Worm (Caenorhabditis elegans) whole organism, L1 larva: ENCODE measurements around the gene oac-39.
A peak's percentile ranks its signal among the peaks of the same experiment; 100 is the strongest.

Experiments
- C16A3.4 ChIP-seq: fragments of 150-350 bp; optimal IDR thresholded peaks from 2 replicates; lab custom pipeline; 2014; ENCODE audit warnings: missing biosample characterization, missing genetic modification characterization
- ama-1 ChIP-seq: fragments of 150-350 bp; optimal IDR thresholded peaks from 2 replicates; lab custom pipeline; 2014
- ceh-63 ChIP-seq: fragments of 200-800 bp; sonication (Bioruptor generic); optimal IDR thresholded peaks from 2 replicates; lab custom pipeline; 2018; ENCODE audit warnings: mild to moderate bottlenecking, missing genetic modification characterization, missing compliant biosample characterization
- ceh-8 ChIP-seq: fragments of 200-800 bp; sonication (Bioruptor generic); optimal IDR thresholded peaks from 2 replicates; lab custom pipeline; 2018; ENCODE audit warnings: mild to moderate bottlenecking, missing genetic modification characterization, moderate library complexity, missing compliant biosample characterization
- ceh-88 ChIP-seq: fragments of 200-800 bp; sonication (Bioruptor generic); IDR thresholded peaks from 2 replicates; pipeline ENCODE4 v1.3.6; 2022; ENCODE audit warnings: missing genetic modification characterization, missing compliant biosample characterization
- dsc-1 ChIP-seq: sonication (generic microtip); optimal IDR thresholded peaks from 2 replicates; lab custom pipeline; 2016; ENCODE audit warnings: mild to moderate bottlenecking, missing genetic modification characterization, missing compliant biosample characterization
- efl-1 ChIP-seq, 4 experiments: fragments of 150-350 bp; optimal IDR thresholded peaks in 3 of 4; peaks in 1 of 4; 1 replicate in 1 of 4; 2 replicates in 3 of 4; lab custom pipeline; 2014; ENCODE audit warnings: missing biosample characterization in 2 of 4, missing genetic modification characterization in 2 of 4, missing genetic modification reagents in 2 of 4
- egl-13 ChIP-seq: sonication (generic microtip); optimal IDR thresholded peaks from 2 replicates; lab custom pipeline; 2016; ENCODE audit warnings: missing genotype, missing genetic modification reagents, missing genetic modification characterization, missing compliant biosample characterization
- egl-27 ChIP-seq, 2 experiments: fragments of 150-350 bp in 1 of 2; sonication (generic microtip); optimal IDR thresholded peaks; 3 replicates each; lab custom pipeline; 2017 to 2018; ENCODE audit warnings: missing biosample characterization in 2 of 2, missing genetic modification characterization in 2 of 2, missing genetic modification reagents in 2 of 2
- elt-2 ChIP-seq: sonication (generic microtip); optimal IDR thresholded peaks from 2 replicates; lab custom pipeline; 2016; ENCODE audit warnings: missing genetic modification characterization, mild to moderate bottlenecking, inconsistent platforms, missing compliant biosample characterization, missing genetic modification reagents
- elt-3 ChIP-seq, 6 experiments: fragments of 150-350 bp in 1 of 6; sonication (generic microtip); optimal IDR thresholded peaks; 2 replicates each; lab custom pipeline; 2017 to 2018; ENCODE audit warnings: missing biosample characterization in 6 of 6, missing genetic modification characterization in 6 of 6, inconsistent platforms in 1 of 6
- fkh-4 ChIP-seq: sonication (generic microtip); optimal IDR thresholded peaks from 2 replicates; lab custom pipeline; 2016; ENCODE audit warnings: missing compliant biosample characterization, missing genetic modification characterization, borderline replicate concordance
- fkh-8 ChIP-seq: sonication (generic microtip); optimal IDR thresholded peaks from 2 replicates; lab custom pipeline; 2016; ENCODE audit warnings: mild to moderate bottlenecking, missing genetic modification characterization, missing compliant biosample characterization
- hpl-2 ChIP-seq: fragments of 150-350 bp; optimal IDR thresholded peaks from 2 replicates; lab custom pipeline; 2014; ENCODE audit warnings: missing biosample characterization, missing genetic modification reagents, missing genetic modification characterization
- irx-1 ChIP-seq: sonication (generic microtip); optimal IDR thresholded peaks from 2 replicates; lab custom pipeline; 2016; ENCODE audit warnings: missing genetic modification characterization, missing compliant biosample characterization
- isw-1 ChIP-seq: fragments of 200-800 bp; sonication (Bioruptor generic); IDR thresholded peaks from 2 replicates; pipeline ENCODE4 v1.3.6; 2022; ENCODE audit warnings: missing genetic modification characterization, missing compliant biosample characterization
- jun-1 ChIP-seq: fragments of 150-350 bp; optimal IDR thresholded peaks from 2 replicates; lab custom pipeline; 2014; ENCODE audit warnings: missing biosample characterization, missing genetic modification reagents, missing genetic modification characterization
- lin-13 ChIP-seq: fragments of 150-350 bp; optimal IDR thresholded peaks from 2 replicates; lab custom pipeline; 2014; ENCODE audit warnings: missing biosample characterization, missing genetic modification reagents, missing genetic modification characterization
- lin-14 ChIP-seq: fragments of 200-800 bp; sonication (Bioruptor generic); optimal IDR thresholded peaks from 2 replicates; lab custom pipeline; 2018; ENCODE audit warnings: mild to moderate bottlenecking, missing genetic modification characterization, moderate library complexity, missing compliant biosample characterization
- lin-15B ChIP-seq: fragments of 150-350 bp; sonication (generic microtip); optimal IDR thresholded peaks from 3 replicates; lab custom pipeline; 2014; ENCODE audit warnings: missing biosample characterization, missing genetic modification characterization
- lsy-2 ChIP-seq, 2 experiments: fragments of 150-350 bp; optimal IDR thresholded peaks; 2 replicates each; lab custom pipeline; 2014; ENCODE audit warnings: missing biosample characterization in 2 of 2, missing genetic modification characterization in 2 of 2
- mdl-1 ChIP-seq, 2 experiments: fragments of 150-350 bp; optimal IDR thresholded peaks; 2 replicates each; lab custom pipeline; 2014 to 2017; ENCODE audit warnings: missing biosample characterization in 2 of 2, missing genetic modification characterization in 2 of 2, inconsistent platforms in 1 of 2
- mef-2 ChIP-seq: fragments of 150-350 bp; optimal IDR thresholded peaks from 2 replicates; lab custom pipeline; 2014; ENCODE audit warnings: missing biosample characterization, missing genetic modification characterization
- nhr-11 ChIP-seq: fragments of 150-350 bp; optimal IDR thresholded peaks from 2 replicates; lab custom pipeline; 2014; ENCODE audit warnings: missing biosample characterization, missing genetic modification characterization
- nhr-19 ChIP-seq: fragments of 200-800 bp; sonication (Bioruptor generic); conservative IDR thresholded peaks from 2 replicates; pipeline ENCODE4 v1.3.6; 2022; ENCODE audit warnings: missing genetic modification characterization, missing compliant biosample characterization
- nhr-47 ChIP-seq: sonication (generic microtip); optimal IDR thresholded peaks from 2 replicates; lab custom pipeline; 2016; ENCODE audit warnings: mild to moderate bottlenecking, missing genetic modification characterization, moderate library complexity, missing compliant biosample characterization
- nhr-71 ChIP-seq: sonication (generic microtip); optimal IDR thresholded peaks from 2 replicates; lab custom pipeline; 2016; ENCODE audit warnings: mild to moderate bottlenecking, missing genetic modification characterization, moderate library complexity, missing compliant biosample characterization
- nhr-77 ChIP-seq: fragments of 150-350 bp; optimal IDR thresholded peaks from 2 replicates; lab custom pipeline; 2014; ENCODE audit warnings: missing biosample characterization, missing genetic modification characterization
- nhr-84 ChIP-seq: sonication (generic microtip); optimal IDR thresholded peaks from 2 replicates; lab custom pipeline; 2017; ENCODE audit warnings: missing biosample characterization, missing genetic modification characterization
- nhr-85 ChIP-seq: sonication (generic microtip); peaks from one replicate; lab custom pipeline; 2016; ENCODE audit warnings: missing genetic modification characterization, inconsistent platforms, missing compliant biosample characterization
- pag-3 ChIP-seq: sonication (generic microtip); optimal IDR thresholded peaks from 2 replicates; lab custom pipeline; 2017; ENCODE audit warnings: missing genetic modification characterization, mild to moderate bottlenecking, missing compliant biosample characterization, antibody characterized with exemption, borderline replicate concordance; ENCODE audit not compliant: insufficient read depth
- rnt-1 ChIP-seq: sonication (generic microtip); optimal IDR thresholded peaks from 2 replicates; lab custom pipeline; 2016; ENCODE audit warnings: mild to moderate bottlenecking, missing genetic modification characterization, moderate library complexity, missing compliant biosample characterization
- snpc-4 ChIP-seq: fragments of 150-350 bp; optimal IDR thresholded peaks from 2 replicates; lab custom pipeline; 2014; ENCODE audit warnings: missing biosample characterization, missing genetic modification characterization
- snu-23 ChIP-seq: sonication (generic microtip); optimal IDR thresholded peaks from 2 replicates; lab custom pipeline; 2016; ENCODE audit warnings: missing genetic modification characterization, missing compliant biosample characterization
- sup-37 ChIP-seq: fragments of 200-800 bp; sonication (Bioruptor generic); optimal IDR thresholded peaks from 2 replicates; lab custom pipeline; 2018; ENCODE audit warnings: mild to moderate bottlenecking, missing genetic modification characterization, missing compliant biosample characterization
- tbx-2 ChIP-seq: sonication (generic microtip); optimal IDR thresholded peaks from 2 replicates; lab custom pipeline; 2016; ENCODE audit warnings: missing genetic modification characterization, missing compliant biosample characterization
- unc-130 ChIP-seq: fragments of 150-350 bp; optimal IDR thresholded peaks from 2 replicates; lab custom pipeline; 2017; ENCODE audit warnings: missing biosample characterization, missing genetic modification characterization, inconsistent platforms
- unc-30 ChIP-seq: sonication (generic microtip); optimal IDR thresholded peaks from 2 replicates; lab custom pipeline; 2017; ENCODE audit warnings: missing biosample characterization, missing genetic modification characterization
- unc-86 ChIP-seq: sonication (generic microtip); optimal IDR thresholded peaks from 2 replicates; lab custom pipeline; 2016; ENCODE audit warnings: missing genetic modification characterization, missing compliant biosample characterization
- unc-98 ChIP-seq: fragments of 200-800 bp; sonication (Bioruptor generic); IDR thresholded peaks from 2 replicates; pipeline ENCODE4 v1.3.6; 2022; ENCODE audit warnings: missing genetic modification characterization, missing compliant biosample characterization
- zag-1 ChIP-seq: fragments of 150-350 bp; optimal IDR thresholded peaks from 2 replicates; lab custom pipeline; 2014; ENCODE audit warnings: missing biosample characterization, missing genetic modification characterization

oac-39 gene

DNA sequence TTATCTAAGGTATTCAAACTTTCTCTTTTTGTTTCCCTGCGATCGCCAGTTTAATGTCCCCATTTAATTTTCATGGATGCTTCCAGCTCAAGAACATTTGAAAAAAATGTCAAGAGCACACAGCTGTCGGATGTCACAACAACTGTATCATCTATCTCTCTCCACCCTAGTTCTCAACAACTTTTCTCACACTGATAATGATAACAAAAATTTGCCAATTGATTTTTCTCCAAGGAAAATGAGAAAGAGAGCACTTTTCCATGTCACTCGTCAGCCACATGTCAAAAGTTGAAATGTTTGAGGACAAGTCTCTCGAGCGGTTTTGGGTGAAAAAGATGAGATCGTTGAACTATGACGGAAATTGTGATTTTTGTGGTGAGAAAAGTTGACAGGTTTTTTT, 29.6 kb upstream of the oac-39 start:
- TF ChIP-seq C16A3.4 (peak; percentile 17), lsy-2 (tag; optimal IDR thresholded peaks at IDR 0.05; lab: Kevin White, UChicago) (peak; percentile 39 to 62), pag-3 (tag; lab: Kevin White, UChicago) (peak; percentile 68), ceh-8 (GFP tag; lab: Kevin White, UChicago) (no peak), jun-1 (tag; lab: Kevin White, UChicago) (no peak), unc-130 (peak; percentile 37), rnt-1 (tag; lab: Kevin White, UChicago) (peak; percentile 63), lin-15B (tag; lab: Kevin White, UChicago) (no peak), nhr-19 (GFP tag; lab: Robert Waterston, UW) (0 out of 2 replicates have a peak, but pooled peaks have one; percentile 25), fkh-4 (no peak), dsc-1 (tag; lab: Kevin White, UChicago) (no peak), snu-23 (GFP tag; lab: Kevin White, UChicago) (peak; percentile 28), lin-14 (GFP tag; lab: Kevin White, UChicago) (peak; percentile 77), efl-1 (optimal IDR thresholded peaks at IDR 0.05; lab: Kevin White, UChicago) (peak in 1 of 2 experiments; percentile 23), efl-1 (GFP tag; optimal IDR thresholded peaks at IDR 0.05 in 1 of 2; lab: Kevin White, UChicago) (peak in 1 of 2 experiments; percentile 46), nhr-71 (tag; lab: Kevin White, UChicago) (peak; percentile 59)

DNA sequence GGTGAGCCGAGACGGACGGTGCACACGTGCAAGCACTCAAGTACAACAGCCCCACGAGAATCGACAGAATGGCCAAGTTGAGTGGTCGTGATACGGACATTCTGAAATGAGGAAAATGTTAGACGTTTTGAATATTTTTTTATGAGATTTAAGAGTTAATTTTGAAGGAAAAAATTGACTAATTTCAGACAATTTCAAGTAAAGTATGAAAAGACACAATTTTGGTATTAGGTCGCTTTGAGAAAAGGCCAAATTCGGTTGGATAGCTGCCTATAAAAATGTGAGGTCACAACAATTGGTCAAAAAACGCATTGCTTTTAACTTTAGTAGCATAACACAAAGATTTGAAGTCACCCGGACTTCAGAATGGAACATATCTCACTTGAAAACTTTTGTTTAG, 21.3 kb upstream of the oac-39 start, which contains the start of gene nlp-70:
TSS of gene nlp-70 (minus strand) at position 101 of the 400 bp plus-strand sequence.
- TF ChIP-seq elt-3 (tag; optimal IDR thresholded peaks at IDR 0.05; lab: Kevin White, UChicago) = no peak
- TF ChIP-seq unc-86 = no peak
- TF ChIP-seq nhr-84 (tag; lab: Kevin White, UChicago) = no peak
- no peak for TF ChIP-seq mdl-1 (tag; optimal IDR thresholded peaks at IDR 0.05; lab: Kevin White, UChicago)
- TF ChIP-seq mef-2 (tag; lab: Kevin White, UChicago) = no peak
- TF ChIP-seq irx-1 (tag; lab: Kevin White, UChicago) = no peak
- no peak for TF ChIP-seq nhr-85 (tag; lab: Kevin White, UChicago)
- TF ChIP-seq ama-1 = no peak
- TF ChIP-seq egl-27 (tag; optimal IDR thresholded peaks at IDR 0.05; lab: Kevin White, UChicago) = no peak
- no peak for TF ChIP-seq C16A3.4
- TF ChIP-seq egl-13 (tag; lab: Kevin White, UChicago) = no peak
- TF ChIP-seq fkh-4 = no peak
- no peak for TF ChIP-seq lsy-2 (tag; optimal IDR thresholded peaks at IDR 0.05; lab: Kevin White, UChicago)
- no peak for TF ChIP-seq sup-37 (GFP tag; lab: Kevin White, UChicago)
- TF ChIP-seq tbx-2 (tag; lab: Kevin White, UChicago) = no peak
- TF ChIP-seq ceh-8 (GFP tag; lab: Kevin White, UChicago) = no peak

DNA sequence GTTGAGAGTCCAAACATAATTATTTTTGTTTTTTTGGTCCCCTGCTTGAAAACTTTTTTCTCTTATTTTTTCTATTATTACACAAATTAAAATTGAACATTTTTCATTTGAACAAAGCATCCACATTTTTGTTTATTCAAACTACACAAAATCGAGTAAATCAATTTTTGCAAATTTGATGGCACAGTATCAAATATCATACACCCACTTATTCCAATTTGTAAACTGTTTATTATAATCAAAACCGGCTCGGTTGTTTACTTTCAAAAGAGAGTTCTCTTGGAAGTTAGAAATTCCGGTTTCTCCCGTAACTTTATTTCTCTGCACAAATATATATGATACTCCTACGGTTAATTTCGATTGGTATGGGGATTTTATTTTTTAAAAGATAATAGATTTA, 16.5 kb upstream of the oac-39 start, which contains the start of gene lgc-26:
TSS of gene lgc-26 (plus strand) at position 301 of the 400 bp plus-strand sequence.
- TF ChIP-seq efl-1 (optimal IDR thresholded peaks at IDR 0.05; lab: Kevin White, UChicago) (no peak), efl-1 (GFP tag; optimal IDR thresholded peaks at IDR 0.05 in 1 of 2; lab: Kevin White, UChicago) (no peak), fkh-8 (no peak), ceh-63 (GFP tag; lab: Kevin White, UChicago) (no peak), unc-98 (GFP tag; lab: Robert Waterston, UW) (no peak), snpc-4 (tag; lab: Kevin White, UChicago) (no peak), elt-2 (tag; lab: Kevin White, UChicago) (no peak), ceh-88 (GFP tag; lab: Robert Waterston, UW) (no peak), tbx-2 (tag; lab: Kevin White, UChicago) (no peak), nhr-11 (tag; lab: Kevin White, UChicago) (no peak), unc-30 (no peak), hpl-2 (GFP tag; lab: Kevin White, UChicago) (no peak), isw-1 (GFP tag; lab: Robert Waterston, UW) (no peak), nhr-77 (tag; lab: Kevin White, UChicago) (no peak), nhr-47 (tag; lab: Kevin White, UChicago) (no peak), egl-13 (tag; lab: Kevin White, UChicago) (no peak), lin-13 (GFP tag; lab: Kevin White, UChicago) (no peak), zag-1 (tag; lab: Kevin White, UChicago) (no peak)
